Fruit fly (Drosophila melanogaster): Measurements from ENCODE around the gene CG12020.

Gene CG12020

DNA sequence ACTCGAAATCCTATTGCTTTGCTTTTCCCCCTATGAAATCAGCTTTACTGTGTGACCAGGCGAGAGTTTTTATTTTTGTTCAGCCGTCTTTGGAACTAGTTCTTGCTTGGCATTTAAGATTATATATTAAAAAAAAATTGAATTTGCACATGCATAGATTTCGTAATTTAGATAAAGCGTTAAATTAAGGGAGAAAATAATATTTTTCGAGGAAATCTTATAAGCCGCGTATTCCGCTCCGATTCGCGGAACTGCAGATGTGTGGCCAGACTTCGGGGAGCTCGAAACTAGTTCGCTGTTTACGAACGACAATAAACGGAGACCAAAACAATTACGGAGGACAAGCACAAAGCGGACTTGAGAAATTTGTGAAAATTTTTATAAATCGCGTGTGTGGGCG lies 5.7 kb downstream of the CG12020 start, which contains the start of the genes JTBR and CG42676:
TSS of gene JTBR (minus strand) at position 55 of the 400 bp plus-strand sequence.
TSS of gene CG42676 (plus strand) at position 306 of the 400 bp plus-strand sequence.
- TF ChIP-seq Rel (GFP tag; optimal IDR thresholded peaks at IDR 0.05) = no peak
- peak; percentile 64 for TF ChIP-seq Rel (tag; optimal IDR thresholded peaks at IDR 0.05)
- TF ChIP-seq sv (GFP tag; optimal IDR thresholded peaks at IDR 0.05) = no peak
- peak; percentile 6 for TF ChIP-seq HLH106 (tag; optimal IDR thresholded peaks at IDR 0.05)
- peak; percentile 99 for TF ChIP-seq psq (GFP tag; optimal IDR thresholded peaks at IDR 0.05)

dm6 chr3L:1808631-1809030 lies 11.5 kb downstream of the CG12020 start:
- TF ChIP-seq pan (optimal IDR thresholded peaks at IDR 0.05) (no peak), Jra (GFP tag; optimal IDR thresholded peaks at IDR 0.05) (no peak), N (GFP tag; optimal IDR thresholded peaks at IDR 0.05) (no peak), dmrt93B (GFP tag; optimal IDR thresholded peaks at IDR 0.05) (no peak), Hr83 (GFP tag; optimal IDR thresholded peaks at IDR 0.05; ENCODE audit: poor library complexity, severe bottlenecking) (no peak), Sp1 (GFP tag; optimal IDR thresholded peaks at IDR 0.05) (peak; percentile 34), GATAd (GFP tag; optimal IDR thresholded peaks at IDR 0.05) (no peak), Hr78 (GFP tag; optimal IDR thresholded peaks at IDR 0.05) (no peak), br (GFP tag; optimal IDR thresholded peaks at IDR 0.05) (peak; percentile 71), woc (GFP tag; optimal IDR thresholded peaks at IDR 0.05) (peak; percentile 34), brk (GFP tag; optimal IDR thresholded peaks at IDR 0.05) (no peak), tai (GFP tag; optimal IDR thresholded peaks at IDR 0.05) (no peak), OdsH (GFP tag; optimal IDR thresholded peaks at IDR 0.05) (peak; percentile 43), ey (GFP tag; optimal IDR thresholded peaks at IDR 0.05) (peak; percentile 52), lola (GFP tag; optimal IDR thresholded peaks at IDR 0.05) (no peak), Vsx2 (GFP tag; optimal IDR thresholded peaks at IDR 0.05; ENCODE audit: partially characterized antibody) (no peak), fru (GFP tag; optimal IDR thresholded peaks at IDR 0.05) (no peak), sage (GFP tag; optimal IDR thresholded peaks at IDR 0.05) (no peak), Dfd (GFP tag; optimal IDR thresholded peaks at IDR 0.05) (no peak), jim (GFP tag; optimal IDR thresholded peaks at IDR 0.05) (no peak), Rel (GFP tag; optimal IDR thresholded peaks at IDR 0.05) (no peak), Rel (tag; optimal IDR thresholded peaks at IDR 0.05) (no peak), CG32264 (GFP tag; optimal IDR thresholded peaks at IDR 0.05) (no peak), CrebA (GFP tag; optimal IDR thresholded peaks at IDR 0.05; ENCODE audit: borderline replicate concordance) (no peak), dsf (GFP tag; optimal IDR thresholded peaks at IDR 0.05; ENCODE audit: borderline replicate concordance) (no peak), rgr (GFP tag; optimal IDR thresholded peaks at IDR 0.05) (peak; percentile 70), HLH106 (tag; optimal IDR thresholded peaks at IDR 0.05) (peak; percentile 52), Dif (GFP tag; optimal IDR thresholded peaks at IDR 0.05; ENCODE audit: partially characterized antibody) (no peak), Myc (optimal IDR thresholded peaks at IDR 0.05) (no peak), Mio (GFP tag; optimal IDR thresholded peaks at IDR 0.05) (no peak), CG9705 (GFP tag; optimal IDR thresholded peaks at IDR 0.05) (no peak), psq (GFP tag; optimal IDR thresholded peaks at IDR 0.05) (peak; percentile 34), sv (GFP tag; optimal IDR thresholded peaks at IDR 0.05) (peak; percentile 90), foxo (GFP tag; optimal IDR thresholded peaks at IDR 0.05) (peak in 1 of 2 experiments; percentile 71), Hnf4 (GFP tag; optimal IDR thresholded peaks at IDR 0.05) (no peak), usp (GFP tag; optimal IDR thresholded peaks at IDR 0.05) (no peak), h (GFP tag; optimal IDR thresholded peaks at IDR 0.05) (peak; percentile 77), dl (GFP tag; optimal IDR thresholded peaks at IDR 0.05; ENCODE audit: insufficient read depth in 1 of 2, partially characterized antibody in 2 of 2) (no peak), Abd-B (GFP tag; optimal IDR thresholded peaks at IDR 0.05) (no peak)

- TF ChIP-seq pan (optimal IDR thresholded peaks at IDR 0.05) (no peak), Sp1 (GFP tag; optimal IDR thresholded peaks at IDR 0.05) (peak; percentile 33), h (GFP tag; optimal IDR thresholded peaks at IDR 0.05) (peak; percentile 40), sage (GFP tag; optimal IDR thresholded peaks at IDR 0.05) (peak; percentile 20)
Observed at dm6 chr3L:1810288-1810687, 13.2 kb downstream of the CG12020 start, which contains the start of gene GV1. Gene GV1, plus strand, starts transcription at chr3L:1810588.

All from whole organism, wandering third instar larva.